Fruit fly (Drosophila melanogaster) whole organism, embryonic: ENCODE results near the gene CG14329.

ENCODE experiments used
- BtbVII ChIP-seq: fragments of 200-800 bp; sonication (Bioruptor generic); optimal IDR thresholded peaks from 3 replicates; lab custom pipeline; 2017; ENCODE audit warnings: missing biosample characterization, mild to moderate bottlenecking, missing genetic modification characterization
- CG15696 ChIP-seq: fragments of 200-800 bp; sonication (Bioruptor generic); optimal IDR thresholded peaks from 2 replicates; lab custom pipeline; 2019; ENCODE audit warnings: missing biosample characterization, mild to moderate bottlenecking, missing genetic modification characterization, moderate library complexity
- CG18764 ChIP-seq: fragments of 200-800 bp; sonication (Bioruptor generic); optimal IDR thresholded peaks from 3 replicates; lab custom pipeline; 2016; ENCODE audit warnings: missing biosample characterization, missing genetic modification characterization
- Dll ChIP-seq: fragments of 200-800 bp; sonication (Bioruptor generic); IDR thresholded peaks from 4 replicates; pipeline ENCODE4 v1.3.6; 2022; ENCODE audit warnings: missing biosample characterization, missing genetic modification characterization; ENCODE audit not compliant: partially characterized antibody
- Lpt ChIP-seq: fragments of >200 bp; optimal IDR thresholded peaks from 2 replicates; lab custom pipeline; 2018; ENCODE audit warnings: missing biosample characterization, missing genetic modification characterization
- Neu2 ChIP-seq: fragments of 200-800 bp; sonication (Bioruptor generic); optimal IDR thresholded peaks from 3 replicates; lab custom pipeline; 2016; ENCODE audit warnings: missing biosample characterization, missing genetic modification characterization, borderline replicate concordance
- pan ChIP-seq, 4 experiments: fragments of >200 bp in 3 of 4; fragments of 200-800 bp in 1 of 4; sonication (Bioruptor generic) in 1 of 4; optimal IDR thresholded peaks in 3 of 4; IDR thresholded peaks in 1 of 4; 2 replicates each; pipeline versions ENCODE4 v1.3.6 to Lab custom; 2017 to 2022; ENCODE audit warnings: missing biosample characterization in 2 of 4, missing genetic modification characterization in 2 of 4, mixed read lengths in 1 of 4

DNA sequence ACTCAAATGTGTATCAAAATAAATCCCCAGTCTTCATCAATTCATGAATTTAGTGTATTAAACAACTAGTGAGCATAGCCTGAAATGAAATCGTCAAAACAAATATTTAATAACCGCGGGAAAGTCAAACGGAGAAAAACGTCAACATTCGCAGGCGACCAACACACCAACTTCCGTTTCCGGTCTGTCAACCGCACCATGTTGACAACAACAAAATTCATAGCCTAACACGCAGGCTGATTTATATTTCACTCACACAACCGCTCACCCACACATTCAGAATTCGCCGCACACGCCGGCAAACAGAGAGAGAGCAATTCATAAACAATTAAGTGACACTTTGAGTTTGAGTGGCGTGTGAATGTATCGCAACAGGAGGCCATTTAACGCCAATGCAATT, 45.9 kb downstream of the CG14329 start:
- TF ChIP-seq pan (optimal IDR thresholded peaks at IDR 0.05; lab: Kevin White, UChicago) (no peak), pan (GFP tag; optimal IDR thresholded peaks at IDR 0.05 in 1 of 2, IDR thresholded peaks at IDR 0.05 in 1 of 2) (peak in 1 of 2 experiments; percentile 25), CG18764 (GFP tag; lab: Kevin White, UChicago) (no peak), CG15696 (no peak), Neu2 (peak; percentile 8), BtbVII (GFP tag; lab: Kevin White, UChicago) (no peak), Dll (no peak), Lpt (no peak)
